Fruit fly (Drosophila melanogaster) whole organism, embryonic: ENCODE data around the gene Ugt49B2.
A peak's percentile ranks its signal among the peaks of the same experiment; 100 is the strongest.

Source experiments
- Adf1 ChIP-seq: fragments of 200-800 bp; sonication (Bioruptor generic); IDR thresholded peaks from 2 replicates; pipeline ENCODE4 v1.3.6; 2022; ENCODE audit warnings: missing biosample characterization, missing genetic modification characterization
- Atf-2 ChIP-seq: fragments of 200-800 bp; sonication (Bioruptor generic); optimal IDR thresholded peaks from 2 replicates; lab custom pipeline; 2016; ENCODE audit warnings: missing biosample characterization, missing genetic modification characterization
- Atf3 ChIP-seq: fragments of 200-800 bp; sonication (Bioruptor generic); optimal IDR thresholded peaks from 3 replicates; lab custom pipeline; 2016; ENCODE audit warnings: missing biosample characterization, missing genetic modification characterization
- Atf6 ChIP-seq: fragments of 200-800 bp; sonication (Bioruptor generic); IDR thresholded peaks from 2 replicates; pipeline ENCODE4 v1.3.6; 2022; ENCODE audit warnings: missing biosample characterization, missing genetic modification characterization
- BtbVII ChIP-seq: fragments of 200-800 bp; sonication (Bioruptor generic); optimal IDR thresholded peaks from 3 replicates; lab custom pipeline; 2017; ENCODE audit warnings: missing biosample characterization, mild to moderate bottlenecking, missing genetic modification characterization
- CG10959 ChIP-seq: fragments of 200-800 bp; sonication (Bioruptor generic); IDR thresholded peaks from 2 replicates; pipeline ENCODE4 v1.3.6; 2022; ENCODE audit warnings: missing biosample characterization, missing genetic modification characterization
- CG1233 ChIP-seq: fragments of 200-800 bp; sonication (Bioruptor generic); optimal IDR thresholded peaks from 4 replicates; lab custom pipeline; 2018; ENCODE audit warnings: missing biosample characterization, mild to moderate bottlenecking, missing genetic modification characterization
- CG17361 ChIP-seq: fragments of 200-800 bp; sonication (Bioruptor generic); IDR thresholded peaks from 3 replicates; pipeline ENCODE4 v1.3.6; 2022; ENCODE audit warnings: missing biosample characterization, missing genetic modification characterization
- CG17829 ChIP-seq: fragments of 200-800 bp; optimal IDR thresholded peaks from 2 replicates; lab custom pipeline; 2019; ENCODE audit warnings: missing biosample characterization, mild to moderate bottlenecking, missing genetic modification characterization, moderate library complexity
- CG1792 ChIP-seq: fragments of 200-800 bp; sonication (Bioruptor generic); optimal IDR thresholded peaks from 2 replicates; lab custom pipeline; 2016; ENCODE audit warnings: missing biosample characterization, missing genetic modification characterization
- CG1832 ChIP-seq: fragments of 200-800 bp; sonication (Bioruptor generic); optimal IDR thresholded peaks from 2 replicates; lab custom pipeline; 2017; ENCODE audit warnings: missing biosample characterization, mild to moderate bottlenecking, missing genetic modification characterization, inconsistent platforms
- CG18599 ChIP-seq: fragments of 200-800 bp; sonication (Bioruptor generic); optimal IDR thresholded peaks from 3 replicates; lab custom pipeline; 2017; ENCODE audit warnings: missing biosample characterization, missing genetic modification characterization, mild to moderate bottlenecking, moderate library complexity, missing genetic modification reagents
- CG31388 ChIP-seq: fragments of 200-800 bp; sonication (Bioruptor generic); optimal IDR thresholded peaks from 2 replicates; lab custom pipeline; 2016; ENCODE audit warnings: missing biosample characterization, missing genetic modification characterization
- CG3838 ChIP-seq: fragments of 200-800 bp; sonication (Bioruptor generic); optimal IDR thresholded peaks from 3 replicates; lab custom pipeline; 2016; ENCODE audit warnings: missing biosample characterization, missing genetic modification characterization
- CG3847 ChIP-seq: fragments of 200-800 bp; sonication (Bioruptor generic); IDR thresholded peaks from 2 replicates; pipeline ENCODE4 v1.3.6; 2022; ENCODE audit warnings: missing biosample characterization, missing genetic modification characterization
- CG7556 ChIP-seq: fragments of 200-800 bp; sonication (Bioruptor generic); optimal IDR thresholded peaks from 2 replicates; lab custom pipeline; 2017; ENCODE audit warnings: missing biosample characterization, mild to moderate bottlenecking, missing genetic modification characterization
- CG8359 ChIP-seq: fragments of 200-800 bp; sonication (Bioruptor generic); optimal IDR thresholded peaks from 2 replicates; lab custom pipeline; 2017; ENCODE audit warnings: missing biosample characterization, mild to moderate bottlenecking, missing genetic modification characterization, borderline replicate concordance
- Drgx ChIP-seq: fragments of 200-800 bp; sonication (Bioruptor generic); IDR thresholded peaks from 2 replicates; pipeline ENCODE4 v1.3.6; 2022; ENCODE audit warnings: missing biosample characterization, missing genetic modification characterization
- E2f1 ChIP-seq: fragments of 200-800 bp; sonication (Bioruptor generic); IDR thresholded peaks from 2 replicates; pipeline ENCODE4 v1.3.6; 2022; ENCODE audit warnings: missing biosample characterization, missing genetic modification characterization
- GATAe ChIP-seq: fragments of 200-800 bp; sonication (Bioruptor generic); conservative IDR thresholded peaks from 2 replicates; pipeline ENCODE4 v1.3.6; 2022; ENCODE audit warnings: missing biosample characterization, missing genetic modification characterization
- Hsf ChIP-seq: fragments of 200-800 bp; sonication (Bioruptor generic); optimal IDR thresholded peaks from 3 replicates; lab custom pipeline; 2016; ENCODE audit warnings: missing biosample characterization, missing genetic modification characterization
- Meics ChIP-seq: fragments of 200-800 bp; sonication (Bioruptor generic); optimal IDR thresholded peaks from 2 replicates; lab custom pipeline; 2017; ENCODE audit warnings: missing biosample characterization, mild to moderate bottlenecking, missing genetic modification characterization
- PHDP ChIP-seq: fragments of 200-800 bp; sonication (Bioruptor generic); optimal IDR thresholded peaks from 3 replicates; lab custom pipeline; 2018; ENCODE audit warnings: missing biosample characterization, mild to moderate bottlenecking, missing genetic modification characterization, moderate library complexity
- Ptx1 ChIP-seq: fragments of 200-800 bp; sonication (Bioruptor generic); IDR thresholded peaks from 2 replicates; pipeline ENCODE4 v1.3.6; 2022; ENCODE audit warnings: missing biosample characterization, missing genetic modification characterization
- Rx ChIP-seq: fragments of 200-800 bp; sonication (Bioruptor generic); IDR thresholded peaks from 2 replicates; pipeline ENCODE4 v1.3.6; 2022; ENCODE audit warnings: missing biosample characterization, missing genetic modification characterization
- Sin3A ChIP-seq: fragments of >200 bp; optimal IDR thresholded peaks from 2 replicates; lab custom pipeline; 2018
- Sry-β ChIP-seq: fragments of 200-800 bp; sonication (Bioruptor generic); optimal IDR thresholded peaks from 2 replicates; lab custom pipeline; 2018; ENCODE audit warnings: missing biosample characterization, mild to moderate bottlenecking, missing genetic modification characterization, moderate library complexity
- Sry-δ ChIP-seq: fragments of 200-800 bp; sonication (Bioruptor generic); optimal IDR thresholded peaks from 2 replicates; lab custom pipeline; 2016; ENCODE audit warnings: missing biosample characterization, missing genetic modification characterization
- Xrp1 ChIP-seq: fragments of 200-800 bp; sonication (Bioruptor generic); IDR thresholded peaks from 2 replicates; pipeline ENCODE4 v1.3.6; 2022; ENCODE audit warnings: missing biosample characterization, missing genetic modification characterization
- ash1 ChIP-seq: fragments of 200-800 bp; sonication (Bioruptor generic); optimal IDR thresholded peaks from 2 replicates; lab custom pipeline; 2018; ENCODE audit warnings: missing biosample characterization, mild to moderate bottlenecking, missing genetic modification characterization
- br ChIP-seq: fragments of >200 bp; optimal IDR thresholded peaks from 2 replicates; lab custom pipeline; 2017
- bsh ChIP-seq, 2 experiments: fragments of 200-800 bp; sonication (Bioruptor generic); optimal IDR thresholded peaks; 2 replicates each; lab custom pipeline; 2017 to 2018; ENCODE audit warnings: mild to moderate bottlenecking in 2 of 2, missing biosample characterization in 2 of 2, missing genetic modification characterization in 2 of 2, moderate library complexity in 1 of 2
- btn ChIP-seq: fragments of 200-800 bp; sonication (Bioruptor generic); optimal IDR thresholded peaks from 2 replicates; lab custom pipeline; 2016; ENCODE audit warnings: missing biosample characterization, missing genetic modification characterization
- chinmo ChIP-seq: fragments of 200-800 bp; sonication (Bioruptor generic); IDR thresholded peaks from 4 replicates; pipeline ENCODE4 v1.3.6; 2022; ENCODE audit warnings: missing biosample characterization, missing genetic modification characterization; ENCODE audit not compliant: partially characterized antibody
- dati ChIP-seq: fragments of 200-800 bp; sonication (Bioruptor generic); IDR thresholded peaks from 2 replicates; pipeline ENCODE4 v1.3.6; 2022; ENCODE audit warnings: missing biosample characterization, missing genetic modification characterization
- dimm ChIP-seq: fragments of 200-800 bp; sonication (Bioruptor generic); IDR thresholded peaks from 2 replicates; pipeline ENCODE4 v1.3.6; 2022; ENCODE audit warnings: missing biosample characterization, missing genetic modification characterization
- dm ChIP-seq: fragments of 200-800 bp; sonication (Bioruptor generic); optimal IDR thresholded peaks from 3 replicates; lab custom pipeline; 2016; ENCODE audit warnings: missing biosample characterization, missing genetic modification characterization
- dysf ChIP-seq: fragments of 200-800 bp; sonication (Bioruptor generic); IDR thresholded peaks from 3 replicates; pipeline ENCODE4 v1.3.6; 2022; ENCODE audit warnings: missing biosample characterization, missing genetic modification characterization
- fu2 ChIP-seq: fragments of 200-800 bp; sonication (Bioruptor generic); optimal IDR thresholded peaks from 2 replicates; lab custom pipeline; 2016; ENCODE audit warnings: missing biosample characterization, missing genetic modification characterization
- grau ChIP-seq: fragments of 200-800 bp; optimal IDR thresholded peaks from 3 replicates; lab custom pipeline; 2019; ENCODE audit warnings: missing biosample characterization, mild to moderate bottlenecking, missing genetic modification characterization, moderate library complexity
- h ChIP-seq: fragments of >200 bp; optimal IDR thresholded peaks from 2 replicates; lab custom pipeline; 2017
- hbn ChIP-seq: fragments of 200-800 bp; sonication (Bioruptor generic); IDR thresholded peaks from 2 replicates; pipeline ENCODE4 v1.3.6; 2022; ENCODE audit warnings: missing biosample characterization, missing genetic modification characterization; ENCODE audit not compliant: partially characterized antibody
- mld ChIP-seq: fragments of 200-800 bp; sonication (Bioruptor generic); IDR thresholded peaks from 3 replicates; pipeline ENCODE4 v1.3.6; 2022; ENCODE audit warnings: missing biosample characterization, missing genetic modification characterization; ENCODE audit not compliant: partially characterized antibody
- pan ChIP-seq, 4 experiments: fragments of >200 bp in 3 of 4; fragments of 200-800 bp in 1 of 4; sonication (Bioruptor generic) in 1 of 4; optimal IDR thresholded peaks in 3 of 4; IDR thresholded peaks in 1 of 4; 2 replicates each; pipeline versions ENCODE4 v1.3.6 to Lab custom; 2017 to 2022; ENCODE audit warnings: missing biosample characterization in 2 of 4, missing genetic modification characterization in 2 of 4, mixed read lengths in 1 of 4
- phol ChIP-seq: fragments of 200-800 bp; sonication (Bioruptor generic); optimal IDR thresholded peaks from 3 replicates; lab custom pipeline; 2018; ENCODE audit warnings: missing biosample characterization, mild to moderate bottlenecking, missing genetic modification characterization, moderate library complexity
- ranshi ChIP-seq: fragments of 200-800 bp; sonication (Bioruptor generic); IDR thresholded peaks from 2 replicates; pipeline ENCODE4 v1.3.6; 2022; ENCODE audit warnings: missing biosample characterization, missing genetic modification characterization
- rib ChIP-seq: fragments of 200-800 bp; sonication (Bioruptor generic); IDR thresholded peaks from 2 replicates; pipeline ENCODE4 v1.3.6; 2022; ENCODE audit warnings: missing biosample characterization, missing genetic modification characterization
- scrt ChIP-seq: fragments of 200-800 bp; sonication (Bioruptor generic); optimal IDR thresholded peaks from 2 replicates; lab custom pipeline; 2018; ENCODE audit warnings: missing biosample characterization, mild to moderate bottlenecking, missing genetic modification characterization, moderate library complexity
- stwl ChIP-seq: fragments of 200-800 bp; sonication (Bioruptor generic); optimal IDR thresholded peaks from 3 replicates; lab custom pipeline; 2018; ENCODE audit warnings: missing biosample characterization, mild to moderate bottlenecking, missing genetic modification characterization, moderate library complexity
- toy ChIP-seq: fragments of 200-800 bp; sonication (Bioruptor generic); IDR thresholded peaks from 2 replicates; pipeline ENCODE4 v1.3.6; 2022; ENCODE audit warnings: missing biosample characterization, missing genetic modification characterization
- tx ChIP-seq: fragments of 200-800 bp; sonication (Bioruptor generic); optimal IDR thresholded peaks from 2 replicates; lab custom pipeline; 2016; ENCODE audit warnings: missing biosample characterization, missing genetic modification characterization
- unc-4 ChIP-seq: fragments of 200-800 bp; sonication (Bioruptor generic); IDR thresholded peaks from 2 replicates; pipeline ENCODE4 v1.3.6; 2022; ENCODE audit warnings: missing biosample characterization, missing genetic modification characterization; ENCODE audit not compliant: partially characterized antibody

The Ugt49B2 gene

DNA sequence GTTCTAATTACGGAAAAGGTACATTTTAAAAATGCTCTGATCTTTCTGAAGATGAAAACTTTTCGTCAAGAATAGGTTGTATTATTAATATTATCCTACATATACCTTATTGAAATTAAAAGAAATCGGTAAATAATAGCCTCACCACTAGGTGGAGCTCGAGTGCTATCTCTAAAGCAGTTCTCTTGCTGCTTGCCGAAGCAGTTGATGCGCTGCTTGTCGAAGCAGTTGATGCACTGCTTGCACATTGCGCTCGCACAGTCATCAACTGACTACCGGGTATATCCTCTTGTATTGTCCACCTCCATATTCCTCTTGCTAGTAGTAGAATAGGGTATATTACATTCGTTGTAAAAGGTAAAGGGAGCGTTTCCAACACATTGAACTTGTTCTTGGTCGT is 8.8 kb upstream of the Ugt49B2 start (continued):
- TF ChIP-seq CG8359 (GFP tag; lab: Kevin White, UChicago): no peak
- no peak for TF ChIP-seq mld (GFP tag; lab: Robert Waterston, UW)
- no peak for TF ChIP-seq Adf1 (GFP tag; lab: Robert Waterston, UW)
- peak; percentile 36 for TF ChIP-seq phol (tag; lab: Kevin White, UChicago)
- no peak for TF ChIP-seq ash1 (GFP tag; lab: Kevin White, UChicago)
- no peak for TF ChIP-seq rib (GFP tag; lab: Robert Waterston, UW)
- no peak for TF ChIP-seq Rx (GFP tag; lab: Robert Waterston, UW)
- no peak for TF ChIP-seq dm (GFP tag; lab: Kevin White, UChicago)
- no peak for TF ChIP-seq CG10959
- no peak for TF ChIP-seq CG31388 (GFP tag; lab: Kevin White, UChicago)
- peak; percentile 39 for TF ChIP-seq Sry-δ (GFP tag; lab: Kevin White, UChicago)
- TF ChIP-seq Sin3A (lab: Kevin White, UChicago): no peak
- TF ChIP-seq h (lab: Kevin White, UChicago): no peak
- no peak for TF ChIP-seq CG1233
- TF ChIP-seq CG18599 (GFP tag; lab: Kevin White, UChicago): no peak
- no peak for TF ChIP-seq Meics (GFP tag; lab: Kevin White, UChicago)
- TF ChIP-seq bsh (GFP tag; optimal IDR thresholded peaks at IDR 0.05; lab: Kevin White, UChicago): no peak
- TF ChIP-seq toy: no peak
- TF ChIP-seq hbn: no peak
- TF ChIP-seq stwl: peak; percentile 76
- TF ChIP-seq dimm (GFP tag; lab: Robert Waterston, UW): no peak
- no peak for TF ChIP-seq CG1792 (GFP tag; lab: Kevin White, UChicago)
- TF ChIP-seq tx (GFP tag; lab: Kevin White, UChicago): no peak
- no peak for TF ChIP-seq chinmo (GFP tag; lab: Robert Waterston, UW)
- TF ChIP-seq unc-4 (GFP tag; lab: Robert Waterston, UW): no peak
- no peak for TF ChIP-seq Atf-2 (GFP tag; lab: Kevin White, UChicago)
- 0 out of 2 replicates have a peak, but pooled peaks have one; percentile 15 for TF ChIP-seq GATAe (GFP tag; lab: Robert Waterston, UW)
- TF ChIP-seq btn (GFP tag; lab: Kevin White, UChicago): no peak
- no peak for TF ChIP-seq PHDP (tag; lab: Kevin White, UChicago)
- TF ChIP-seq dysf (GFP tag; lab: Robert Waterston, UW): 0 out of 3 replicates have a peak, but pooled peaks have one; percentile 17
- TF ChIP-seq Hsf (GFP tag; lab: Kevin White, UChicago): peak; percentile 9
- 0 out of 2 replicates have a peak, but pooled peaks have one; percentile 18 for TF ChIP-seq E2f1 (GFP tag; lab: Robert Waterston, UW)
- TF ChIP-seq dati (GFP tag; lab: Robert Waterston, UW): no peak
- no peak for TF ChIP-seq br (lab: Kevin White, UChicago)
- TF ChIP-seq Drgx (GFP tag; lab: Robert Waterston, UW): no peak
- no peak for TF ChIP-seq CG17361 (GFP tag; lab: Robert Waterston, UW)
- TF ChIP-seq CG3847 (GFP tag; lab: Robert Waterston, UW): peak; percentile 24; the same call in 1 of the 2 replicates
- no peak for TF ChIP-seq scrt (GFP tag; lab: Kevin White, UChicago)
- no peak for TF ChIP-seq Sry-β (GFP tag; lab: Kevin White, UChicago)
- peak; percentile 12; the same call in 1 of the 2 replicates for TF ChIP-seq ranshi (GFP tag; lab: Robert Waterston, UW)
- peak; percentile 26 for TF ChIP-seq CG17829 (tag; lab: Kevin White, UChicago)
- no peak for TF ChIP-seq BtbVII (GFP tag; lab: Kevin White, UChicago)
- TF ChIP-seq Atf3 (GFP tag; lab: Kevin White, UChicago): no peak
- TF ChIP-seq CG7556 (GFP tag; lab: Kevin White, UChicago): no peak
- no peak for TF ChIP-seq Atf6 (GFP tag; lab: Robert Waterston, UW)
- no peak for TF ChIP-seq CG1832
- TF ChIP-seq CG3838: no peak
- TF ChIP-seq grau (tag; lab: Kevin White, UChicago): peak; percentile 7
- no peak for TF ChIP-seq fu2
- TF ChIP-seq Xrp1: 0 out of 2 replicates have a peak, but pooled peaks have one; percentile 11
- peak; percentile 49; the same call in 1 of the 2 replicates for TF ChIP-seq Ptx1 (GFP tag; lab: Robert Waterston, UW)
- TF ChIP-seq pan (optimal IDR thresholded peaks at IDR 0.05; lab: Kevin White, UChicago): no peak
- TF ChIP-seq pan (GFP tag; optimal IDR thresholded peaks at IDR 0.05 in 1 of 2, IDR thresholded peaks at IDR 0.05 in 1 of 2): peak in 1 of 2 experiments; percentile 24
